Worm (Caenorhabditis elegans) whole organism, late embryonic: ENCODE measurements around the gene taf-13.

Experiments
- C38D4.7 ChIP-seq: fragments of 200-800 bp; sonication (Bioruptor generic); optimal IDR thresholded peaks from 2 replicates; lab custom pipeline; 2018; ENCODE audit warnings: mild to moderate bottlenecking, missing genetic modification characterization, moderate library complexity, missing compliant biosample characterization
- Y22D7AL.16 ChIP-seq: sonication (generic microtip); optimal IDR thresholded peaks from 2 replicates; lab custom pipeline; 2016; ENCODE audit warnings: missing genetic modification characterization, missing compliant biosample characterization
- ama-1 ChIP-seq: fragments of 150-350 bp; optimal IDR thresholded peaks from 2 replicates; lab custom pipeline; 2014
- ceh-22 ChIP-seq: sonication (generic microtip); optimal IDR thresholded peaks from 2 replicates; lab custom pipeline; 2017; ENCODE audit warnings: missing biosample characterization, missing genetic modification characterization
- ceh-24 ChIP-seq: sonication (generic microtip); optimal IDR thresholded peaks from 2 replicates; lab custom pipeline; 2016; ENCODE audit warnings: mild to moderate bottlenecking, missing genetic modification characterization, missing compliant biosample characterization
- ceh-45 ChIP-seq: fragments of 200-800 bp; sonication (Bioruptor generic); IDR thresholded peaks from 2 replicates; pipeline ENCODE4 v1.3.6; 2022; ENCODE audit warnings: missing genetic modification reagents, missing genetic modification characterization, missing compliant biosample characterization
- ceh-48 ChIP-seq: sonication (generic microtip); optimal IDR thresholded peaks from 2 replicates; lab custom pipeline; 2016; ENCODE audit warnings: missing genetic modification characterization, inconsistent platforms, missing compliant biosample characterization
- che-1 ChIP-seq: sonication (generic microtip); optimal IDR thresholded peaks from 2 replicates; lab custom pipeline; 2016; ENCODE audit warnings: mild to moderate bottlenecking, missing genetic modification characterization, missing compliant biosample characterization
- dve-1 ChIP-seq: sonication (generic microtip); optimal IDR thresholded peaks from 2 replicates; lab custom pipeline; 2017; ENCODE audit warnings: antibody characterized with exemption, mild to moderate bottlenecking, missing genetic modification characterization, missing compliant biosample characterization
- npax-4 ChIP-seq: sonication (generic microtip); optimal IDR thresholded peaks from 2 replicates; lab custom pipeline; 2016; ENCODE audit warnings: missing genetic modification characterization, missing compliant biosample characterization
- syd-9 ChIP-seq: sonication (generic microtip); optimal IDR thresholded peaks from 2 replicates; lab custom pipeline; 2016; ENCODE audit warnings: mild to moderate bottlenecking, missing genetic modification characterization, moderate library complexity, missing compliant biosample characterization

DNA sequence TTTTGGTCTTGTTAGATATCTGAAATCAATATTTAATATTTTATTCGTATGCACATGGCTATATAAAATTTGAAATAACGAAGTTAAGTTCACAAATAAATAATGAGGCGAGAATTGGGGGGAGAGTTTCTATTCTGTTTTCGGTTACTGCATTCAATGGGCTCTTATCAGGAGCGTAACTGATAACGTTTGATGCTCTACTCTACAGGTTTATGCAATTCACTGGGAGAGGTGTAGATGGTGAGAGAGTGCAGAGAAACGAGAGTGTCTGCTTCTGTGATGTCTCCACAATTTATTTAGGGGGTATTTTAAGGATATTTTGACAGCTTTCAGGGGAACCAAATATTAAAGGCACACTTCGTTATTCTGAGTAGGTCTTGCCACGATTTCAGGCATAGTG lies 10.7 kb downstream of the taf-13 start, which contains the start of gene C14A4.6:
- TF ChIP-seq ama-1 (lab: Kevin White, UChicago) = no peak
- no peak for TF ChIP-seq C38D4.7 (GFP tag; lab: Kevin White, UChicago)
- no peak for TF ChIP-seq ceh-45 (GFP tag; lab: Robert Waterston, UW)
- no peak for TF ChIP-seq npax-4 (tag; lab: Kevin White, UChicago)
- no peak for TF ChIP-seq ceh-48 (tag; lab: Kevin White, UChicago)
- TF ChIP-seq ceh-24 (tag; lab: Kevin White, UChicago) = no peak
- no peak for TF ChIP-seq che-1 (tag; lab: Kevin White, UChicago)
- TF ChIP-seq Y22D7AL.16 (tag; lab: Kevin White, UChicago) = no peak
- no peak for TF ChIP-seq dve-1
- no peak for TF ChIP-seq syd-9
- no peak for TF ChIP-seq ceh-22 (tag; lab: Kevin White, UChicago)
